Worm (Caenorhabditis elegans) whole organism, L4 larva: Measurements from ENCODE around the gene Y82E9BR.3.

Source experiments
- F10B5.3 ChIP-seq: sonication (generic microtip); optimal IDR thresholded peaks from 2 replicates; lab custom pipeline; 2016; ENCODE audit warnings: mild to moderate bottlenecking, missing genetic modification characterization, missing compliant biosample characterization
- F37D6.2 ChIP-seq: sonication (generic microtip); optimal IDR thresholded peaks from 2 replicates; lab custom pipeline; 2016; ENCODE audit warnings: mild to moderate bottlenecking, missing genetic modification characterization, missing compliant biosample characterization
- F49E8.2 ChIP-seq: sonication (generic microtip); optimal IDR thresholded peaks from 2 replicates; lab custom pipeline; 2016; ENCODE audit warnings: missing compliant biosample characterization, mild to moderate bottlenecking, missing genetic modification characterization, borderline replicate concordance
- T20F7.1 ChIP-seq: fragments of 200-800 bp; sonication (Bioruptor generic); optimal IDR thresholded peaks from 2 replicates; lab custom pipeline; 2018; ENCODE audit warnings: mild to moderate bottlenecking, missing genetic modification characterization, missing compliant biosample characterization
- T26A8.4 ChIP-seq: fragments of 200-800 bp; sonication (Bioruptor generic); IDR thresholded peaks from 2 replicates; pipeline ENCODE4 v1.3.6; 2022; ENCODE audit warnings: missing genetic modification characterization, missing compliant biosample characterization
- ama-1 ChIP-seq: fragments of 150-350 bp; optimal IDR thresholded peaks from 2 replicates; lab custom pipeline; 2014; ENCODE audit warnings: inconsistent platforms, mixed read lengths
- attf-4 ChIP-seq: sonication (generic microtip); optimal IDR thresholded peaks from 3 replicates; lab custom pipeline; 2017; ENCODE audit warnings: missing biosample characterization, missing genetic modification characterization
- ceh-28 ChIP-seq: fragments of 150-350 bp; optimal IDR thresholded peaks from 2 replicates; lab custom pipeline; 2014; ENCODE audit warnings: missing biosample characterization, missing genetic modification reagents, missing genetic modification characterization
- ceh-32 ChIP-seq: sonication (generic microtip); optimal IDR thresholded peaks from 2 replicates; lab custom pipeline; 2016; ENCODE audit warnings: mild to moderate bottlenecking, missing genetic modification characterization, missing compliant biosample characterization; ENCODE audit not compliant: poor library complexity
- ceh-44 ChIP-seq: fragments of 200-800 bp; sonication (Bioruptor generic); IDR thresholded peaks from 2 replicates; pipeline ENCODE4 v1.3.6; 2022; ENCODE audit warnings: missing genetic modification reagents, missing genetic modification characterization, missing compliant biosample characterization
- ceh-62 ChIP-seq: sonication (generic microtip); optimal IDR thresholded peaks from 2 replicates; lab custom pipeline; 2017; ENCODE audit warnings: missing biosample characterization, missing genetic modification characterization
- cey-2 ChIP-seq: sonication (generic microtip); optimal IDR thresholded peaks from 3 replicates; lab custom pipeline; 2017; ENCODE audit warnings: missing genetic modification characterization, mild to moderate bottlenecking, missing compliant biosample characterization, antibody characterized with exemption, borderline replicate concordance; ENCODE audit not compliant: insufficient read depth
- ctbp-1 ChIP-seq: fragments of 200-800 bp; sonication (Bioruptor generic); IDR thresholded peaks from 2 replicates; pipeline ENCODE4 v1.3.6; 2022; ENCODE audit warnings: missing genetic modification reagents, missing genetic modification characterization, missing compliant biosample characterization
- daf-12 ChIP-seq: fragments of 150-350 bp; optimal IDR thresholded peaks from 2 replicates; lab custom pipeline; 2014; ENCODE audit warnings: missing biosample characterization, missing genetic modification reagents, missing genetic modification characterization
- dmd-8 ChIP-seq: fragments of 200-800 bp; sonication (Bioruptor generic); IDR thresholded peaks from 2 replicates; pipeline ENCODE4 v1.3.6; 2022; ENCODE audit warnings: missing genetic modification characterization, missing compliant biosample characterization
- dmd-9 ChIP-seq: fragments of 200-800 bp; sonication (Bioruptor generic); IDR thresholded peaks from 2 replicates; pipeline ENCODE4 v1.3.6; 2022; ENCODE audit warnings: missing genetic modification reagents, missing genetic modification characterization, missing compliant biosample characterization
- dve-1 ChIP-seq: sonication (generic microtip); optimal IDR thresholded peaks from 2 replicates; lab custom pipeline; 2017; ENCODE audit warnings: antibody characterized with exemption, mild to moderate bottlenecking, missing genetic modification characterization, missing compliant biosample characterization; ENCODE audit not compliant: insufficient read depth
- gei-8 ChIP-seq: fragments of 200-800 bp; sonication (Bioruptor generic); optimal IDR thresholded peaks from 2 replicates; lab custom pipeline; 2018; ENCODE audit warnings: mild to moderate bottlenecking, missing genetic modification characterization, missing compliant biosample characterization
- hif-1 ChIP-seq, 2 experiments: sonication (generic microtip); optimal IDR thresholded peaks; 2 replicates each; lab custom pipeline; 2016 to 2017; ENCODE audit warnings: missing compliant biosample characterization in 2 of 2, missing genetic modification characterization in 2 of 2, missing genetic modification reagents in 2 of 2, missing genotype in 2 of 2, mild to moderate bottlenecking in 1 of 2
- hlh-11 ChIP-seq: fragments of 200-800 bp; sonication (Bioruptor generic); optimal IDR thresholded peaks from 2 replicates; lab custom pipeline; 2018; ENCODE audit warnings: mild to moderate bottlenecking, missing genetic modification characterization, missing compliant biosample characterization
- hlh-30 ChIP-seq: sonication (generic microtip); optimal IDR thresholded peaks from 2 replicates; lab custom pipeline; 2017; ENCODE audit warnings: antibody characterized with exemption, mild to moderate bottlenecking, missing genetic modification characterization, missing compliant biosample characterization; ENCODE audit not compliant: insufficient read depth
- jun-1 ChIP-seq: fragments of 150-350 bp; optimal IDR thresholded peaks from 2 replicates; lab custom pipeline; 2014; ENCODE audit warnings: missing biosample characterization, missing genetic modification reagents, missing genetic modification characterization
- lin-1 ChIP-seq: fragments of 200-800 bp; sonication (Bioruptor generic); IDR thresholded peaks from 2 replicates; pipeline ENCODE4 v1.3.6; 2022; ENCODE audit warnings: missing genetic modification reagents, missing genetic modification characterization, missing compliant biosample characterization
- lin-13 ChIP-seq: fragments of 150-350 bp; optimal IDR thresholded peaks from 2 replicates; lab custom pipeline; 2014; ENCODE audit warnings: missing biosample characterization, missing genetic modification reagents, missing genetic modification characterization
- lin-29 ChIP-seq: fragments of 200-800 bp; sonication (Bioruptor generic); IDR thresholded peaks from 2 replicates; pipeline ENCODE4 v1.3.6; 2022; ENCODE audit warnings: missing genetic modification reagents, missing genetic modification characterization, missing compliant biosample characterization
- madf-5 ChIP-seq, 2 experiments: fragments of 200-800 bp; sonication (Bioruptor generic); IDR thresholded peaks; 2 replicates each; pipeline ENCODE4 v1.3.6; 2022; ENCODE audit warnings: missing compliant biosample characterization in 2 of 2, missing genetic modification characterization in 2 of 2
- madf-9 ChIP-seq: fragments of 200-800 bp; sonication (Bioruptor generic); conservative IDR thresholded peaks from 2 replicates; pipeline ENCODE4 v1.3.6; 2022; ENCODE audit warnings: missing genetic modification reagents, missing genetic modification characterization, missing compliant biosample characterization
- mdl-1 ChIP-seq, 2 experiments: fragments of 150-350 bp in 1 of 2; sonication (generic microtip) in 1 of 2; optimal IDR thresholded peaks; 2 replicates each; lab custom pipeline; 2014 to 2017; ENCODE audit warnings: missing biosample characterization in 2 of 2, missing genetic modification characterization in 2 of 2
- mep-1 ChIP-seq: fragments of 150-350 bp; sonication (generic microtip); optimal IDR thresholded peaks from 3 replicates; lab custom pipeline; 2014; ENCODE audit warnings: missing biosample characterization, missing genetic modification characterization
- mes-2 ChIP-seq: sonication (generic microtip); optimal IDR thresholded peaks from 2 replicates; lab custom pipeline; 2016; ENCODE audit warnings: missing genotype, mild to moderate bottlenecking, missing genetic modification characterization, missing compliant biosample characterization; ENCODE audit not compliant: poor library complexity, severe bottlenecking
- mxl-2 ChIP-seq: fragments of 200-800 bp; sonication (Bioruptor generic); conservative IDR thresholded peaks from 2 replicates; pipeline ENCODE4 v1.3.6; 2022; ENCODE audit warnings: missing genetic modification reagents, missing genetic modification characterization, missing compliant biosample characterization
- mxl-3 ChIP-seq: fragments of 200-800 bp; sonication (Bioruptor generic); optimal IDR thresholded peaks from 2 replicates; lab custom pipeline; 2018; ENCODE audit warnings: mild to moderate bottlenecking, missing genetic modification characterization, missing compliant biosample characterization
- nhr-111 ChIP-seq: fragments of 200-800 bp; sonication (Bioruptor generic); optimal IDR thresholded peaks from 2 replicates; lab custom pipeline; 2018; ENCODE audit warnings: mild to moderate bottlenecking, missing genetic modification characterization, missing compliant biosample characterization
- nhr-237 ChIP-seq: sonication (generic microtip); optimal IDR thresholded peaks from 2 replicates; lab custom pipeline; 2017; ENCODE audit warnings: missing biosample characterization, missing genetic modification characterization
- nhr-25 ChIP-seq: sonication (generic microtip); optimal IDR thresholded peaks from 2 replicates; lab custom pipeline; 2017; ENCODE audit warnings: missing genetic modification characterization, mild to moderate bottlenecking, missing compliant biosample characterization, antibody characterized with exemption, moderate library complexity, borderline replicate concordance; ENCODE audit not compliant: insufficient read depth
- nhr-41 ChIP-seq: fragments of 200-800 bp; sonication (Bioruptor generic); IDR thresholded peaks from 2 replicates; pipeline ENCODE4 v1.3.6; 2022; ENCODE audit warnings: missing genetic modification reagents, missing genetic modification characterization, missing compliant biosample characterization
- nhr-42 ChIP-seq: fragments of 200-800 bp; sonication (Bioruptor generic); IDR thresholded peaks from 2 replicates; pipeline ENCODE4 v1.3.6; 2022; ENCODE audit warnings: missing genetic modification characterization, missing compliant biosample characterization
- nhr-48 ChIP-seq: sonication (generic microtip); optimal IDR thresholded peaks from 2 replicates; lab custom pipeline; 2016; ENCODE audit warnings: mild to moderate bottlenecking, missing genetic modification characterization, missing compliant biosample characterization
- nhr-6 ChIP-seq: fragments of 150-350 bp; optimal IDR thresholded peaks from 2 replicates; lab custom pipeline; 2014; ENCODE audit warnings: missing biosample characterization, missing genetic modification characterization
- nhr-77 ChIP-seq: fragments of 150-350 bp; optimal IDR thresholded peaks from 2 replicates; lab custom pipeline; 2014; ENCODE audit warnings: missing biosample characterization, missing genetic modification characterization
- php-3 ChIP-seq: fragments of 200-800 bp; sonication (Bioruptor generic); IDR thresholded peaks from 2 replicates; pipeline ENCODE4 v1.3.6; 2022; ENCODE audit warnings: missing genetic modification reagents, missing genetic modification characterization, missing compliant biosample characterization
- pqm-1 ChIP-seq: sonication (generic microtip); optimal IDR thresholded peaks from 2 replicates; lab custom pipeline; 2017; ENCODE audit warnings: missing biosample characterization, missing genetic modification characterization
- saeg-2 ChIP-seq: fragments of 200-800 bp; sonication (Bioruptor generic); IDR thresholded peaks from 2 replicates; pipeline ENCODE4 v1.3.6; 2022; ENCODE audit warnings: missing genetic modification reagents, missing genetic modification characterization, missing compliant biosample characterization
- set-16 ChIP-seq: fragments of 200-800 bp; sonication (Bioruptor generic); IDR thresholded peaks from 2 replicates; pipeline ENCODE4 v1.3.6; 2022; ENCODE audit warnings: missing genetic modification reagents, missing genetic modification characterization, missing compliant biosample characterization
- spr-1 ChIP-seq: sonication (generic microtip); optimal IDR thresholded peaks from 2 replicates; lab custom pipeline; 2016; ENCODE audit warnings: mild to moderate bottlenecking, missing genetic modification characterization, missing compliant biosample characterization
- tag-97 ChIP-seq: fragments of 200-800 bp; sonication (Bioruptor generic); IDR thresholded peaks from 2 replicates; pipeline ENCODE4 v1.3.6; 2022; ENCODE audit warnings: missing genetic modification characterization, missing compliant biosample characterization
- unc-39 ChIP-seq: sonication (generic microtip); optimal IDR thresholded peaks from 2 replicates; lab custom pipeline; 2017; ENCODE audit warnings: missing biosample characterization, missing genetic modification characterization
- zag-1 ChIP-seq: fragments of 150-350 bp; optimal IDR thresholded peaks from 2 replicates; lab custom pipeline; 2014; ENCODE audit warnings: missing biosample characterization, missing genetic modification characterization
- zfp-2 ChIP-seq: sonication (generic microtip); optimal IDR thresholded peaks from 2 replicates; lab custom pipeline; 2016; ENCODE audit warnings: mild to moderate bottlenecking, missing genetic modification characterization, missing compliant biosample characterization
- zfp-3 ChIP-seq: fragments of 200-800 bp; sonication (Bioruptor generic); conservative IDR thresholded peaks from 2 replicates; pipeline ENCODE4 v1.3.6; 2022; ENCODE audit warnings: missing genetic modification reagents, missing genetic modification characterization, missing compliant biosample characterization
- zip-11 ChIP-seq: fragments of 200-800 bp; sonication (Bioruptor generic); IDR thresholded peaks from 2 replicates; pipeline ENCODE4 v1.3.6; 2022; ENCODE audit warnings: missing genetic modification characterization, missing compliant biosample characterization

Gene Y82E9BR.3

ce11 chrIII:1392763-1393162 is 26.2 kb upstream of the Y82E9BR.3 start:
- TF ChIP-seq F10B5.3 (tag; lab: Kevin White, UChicago) = no peak
- TF ChIP-seq ama-1 (lab: Kevin White, UChicago) = no peak
- no peak for TF ChIP-seq set-16 (GFP tag; lab: Robert Waterston, UW)
- TF ChIP-seq mes-2 (tag; lab: Kevin White, UChicago) = no peak
- TF ChIP-seq zip-11 (GFP tag; lab: Robert Waterston, UW) = no peak
- TF ChIP-seq daf-12 (tag; lab: Kevin White, UChicago) = no peak
- TF ChIP-seq madf-5 (GFP tag; IDR thresholded peaks at IDR 0.05; lab: Robert Waterston, UW) = no peak
- no peak for TF ChIP-seq mep-1
- TF ChIP-seq spr-1 (tag; lab: Kevin White, UChicago) = no peak
- TF ChIP-seq nhr-6 (tag; lab: Kevin White, UChicago) = no peak
- TF ChIP-seq nhr-42 (GFP tag; lab: Robert Waterston, UW) = no peak
- no peak for TF ChIP-seq mxl-3 (GFP tag; lab: Kevin White, UChicago)
- no peak for TF ChIP-seq ceh-62 (tag; lab: Kevin White, UChicago)
- no peak for TF ChIP-seq dmd-9 (GFP tag; lab: Robert Waterston, UW)
- peak; percentile 60 for TF ChIP-seq nhr-77 (tag; lab: Kevin White, UChicago)
- TF ChIP-seq hlh-30 (tag; lab: Kevin White, UChicago) = no peak
- no peak for TF ChIP-seq attf-4 (tag; lab: Kevin White, UChicago)
- TF ChIP-seq nhr-111 = no peak
- no peak for TF ChIP-seq nhr-41
- TF ChIP-seq nhr-237 (tag; lab: Kevin White, UChicago) = no peak
- no peak for TF ChIP-seq F49E8.2 (tag; lab: Kevin White, UChicago)
- peak; percentile 63 for TF ChIP-seq dve-1 (tag; lab: Kevin White, UChicago)
- peak; percentile 18; the same call in 1 of the 2 replicates for TF ChIP-seq php-3 (GFP tag; lab: Robert Waterston, UW)
- no peak for TF ChIP-seq nhr-25 (tag; lab: Kevin White, UChicago)
- no peak for TF ChIP-seq zag-1 (tag; lab: Kevin White, UChicago)
- no peak for TF ChIP-seq ceh-44 (GFP tag; lab: Robert Waterston, UW)
- TF ChIP-seq dmd-8 (GFP tag; lab: Robert Waterston, UW) = no peak
- peak; percentile 84 for TF ChIP-seq pqm-1 (tag; lab: Kevin White, UChicago)
- no peak for TF ChIP-seq saeg-2 (GFP tag; lab: Robert Waterston, UW)
- TF ChIP-seq lin-29 (GFP tag; lab: Robert Waterston, UW) = no peak
- no peak for TF ChIP-seq madf-9 (GFP tag; lab: Robert Waterston, UW)
- no peak for TF ChIP-seq F37D6.2
- TF ChIP-seq jun-1 (tag; lab: Kevin White, UChicago) = no peak
- peak; percentile 73 for TF ChIP-seq hlh-11
- TF ChIP-seq lin-13 (GFP tag; lab: Kevin White, UChicago) = no peak
- peak; percentile 7 for TF ChIP-seq nhr-48 (tag; lab: Kevin White, UChicago)
- TF ChIP-seq lin-1 (GFP tag; lab: Robert Waterston, UW) = 0 out of 2 replicates have a peak, but pooled peaks have one; percentile 44
- no peak for TF ChIP-seq zfp-2
- no peak for TF ChIP-seq hif-1 (tag; optimal IDR thresholded peaks at IDR 0.05; lab: Kevin White, UChicago)
- no peak for TF ChIP-seq mdl-1 (tag; optimal IDR thresholded peaks at IDR 0.05; lab: Kevin White, UChicago)
- TF ChIP-seq zfp-3 (GFP tag; lab: Robert Waterston, UW) = no peak
- TF ChIP-seq ctbp-1 (GFP tag; lab: Robert Waterston, UW) = no peak
- no peak for TF ChIP-seq cey-2 (tag; lab: Kevin White, UChicago)
- no peak for TF ChIP-seq T26A8.4 (GFP tag; lab: Robert Waterston, UW)
- TF ChIP-seq gei-8 (GFP tag; lab: Kevin White, UChicago) = no peak
- no peak for TF ChIP-seq unc-39
- TF ChIP-seq ceh-28 = no peak
- no peak for TF ChIP-seq tag-97
- no peak for TF ChIP-seq ceh-32 (tag; lab: Kevin White, UChicago)
- no peak for TF ChIP-seq mxl-2 (GFP tag; lab: Robert Waterston, UW)
- peak; percentile 4 for TF ChIP-seq T20F7.1 (GFP tag; lab: Kevin White, UChicago)
